Fruit fly (Drosophila melanogaster) whole organism, embryonic: ENCODE data around the gene Cat.

Experiments
- Aef1 ChIP-seq: fragments of 200-800 bp; sonication (Bioruptor generic); IDR thresholded peaks from 3 replicates; pipeline ENCODE4 v1.3.6; 2022; ENCODE audit warnings: missing biosample characterization, missing genetic modification characterization
- CG10654 ChIP-seq: fragments of 200-800 bp; sonication (Bioruptor generic); optimal IDR thresholded peaks from 2 replicates; lab custom pipeline; 2016; ENCODE audit warnings: missing biosample characterization, missing genetic modification characterization
- CG11093 ChIP-seq: fragments of 200-800 bp; sonication (Bioruptor generic); IDR thresholded peaks from 3 replicates; pipeline ENCODE4 v1.3.6; 2022; ENCODE audit warnings: missing biosample characterization, missing genetic modification characterization
- CG12071 ChIP-seq: fragments of 200-800 bp; sonication (Bioruptor generic); optimal IDR thresholded peaks from 3 replicates; lab custom pipeline; 2018; ENCODE audit warnings: missing biosample characterization, mild to moderate bottlenecking, missing genetic modification characterization
- CG12659 ChIP-seq: fragments of 200-800 bp; sonication (Bioruptor generic); optimal IDR thresholded peaks from 3 replicates; lab custom pipeline; 2017; ENCODE audit warnings: mild to moderate bottlenecking, missing biosample characterization, missing genetic modification reagents, missing genetic modification characterization
- CG14441 ChIP-seq: fragments of 200-800 bp; sonication (Bioruptor generic); IDR thresholded peaks from 2 replicates; pipeline ENCODE4 v1.3.6; 2022; ENCODE audit warnings: missing biosample characterization, missing genetic modification characterization
- CG14667 ChIP-seq: fragments of 200-800 bp; sonication (Bioruptor generic); IDR thresholded peaks from 2 replicates; pipeline ENCODE4 v1.3.6; 2022; ENCODE audit warnings: missing biosample characterization, missing genetic modification characterization
- CG14965 ChIP-seq: fragments of 200-800 bp; sonication (Bioruptor generic); optimal IDR thresholded peaks from 2 replicates; lab custom pipeline; 2016; ENCODE audit warnings: missing biosample characterization, missing genetic modification characterization, borderline replicate concordance
- CG17385 ChIP-seq: fragments of 200-800 bp; sonication (Bioruptor generic); optimal IDR thresholded peaks from 3 replicates; lab custom pipeline; 2018; ENCODE audit warnings: missing biosample characterization, mild to moderate bottlenecking, missing genetic modification characterization
- CG18011 ChIP-seq: fragments of 200-800 bp; sonication (Bioruptor generic); optimal IDR thresholded peaks from 2 replicates; lab custom pipeline; 2017; ENCODE audit warnings: missing biosample characterization, missing genetic modification characterization, mild to moderate bottlenecking, moderate library complexity, missing genotype
- CG18476 ChIP-seq: fragments of 200-800 bp; sonication (Bioruptor generic); optimal IDR thresholded peaks from 2 replicates; lab custom pipeline; 2016; ENCODE audit warnings: missing biosample characterization, mild to moderate bottlenecking, missing genetic modification characterization
- CG18599 ChIP-seq: fragments of 200-800 bp; sonication (Bioruptor generic); optimal IDR thresholded peaks from 3 replicates; lab custom pipeline; 2017; ENCODE audit warnings: missing biosample characterization, missing genetic modification characterization, mild to moderate bottlenecking, moderate library complexity, missing genetic modification reagents
- CG18619 ChIP-seq: fragments of 200-800 bp; sonication (Bioruptor generic); optimal IDR thresholded peaks from 3 replicates; lab custom pipeline; 2017; ENCODE audit warnings: missing biosample characterization, mild to moderate bottlenecking, missing genetic modification characterization
- CG30403 ChIP-seq: fragments of 200-800 bp; sonication (Bioruptor generic); optimal IDR thresholded peaks from 3 replicates; lab custom pipeline; 2016; ENCODE audit warnings: missing biosample characterization, missing genetic modification characterization
- CG34422 ChIP-seq: fragments of 200-800 bp; sonication (Bioruptor generic); IDR thresholded peaks from 3 replicates; pipeline ENCODE4 v1.3.6; 2022; ENCODE audit warnings: missing biosample characterization, missing genetic modification characterization
- CG4360 ChIP-seq: fragments of 200-800 bp; sonication (Bioruptor generic); IDR thresholded peaks from 2 replicates; pipeline ENCODE4 v1.3.6; 2022; ENCODE audit warnings: missing biosample characterization, missing genetic modification characterization
- CG4730 ChIP-seq: fragments of 200-800 bp; sonication (Bioruptor generic); IDR thresholded peaks from 2 replicates; pipeline ENCODE4 v1.3.6; 2022; ENCODE audit warnings: missing biosample characterization, missing genetic modification characterization
- CG6791 ChIP-seq: fragments of 200-800 bp; sonication (Bioruptor generic); IDR thresholded peaks from 3 replicates; pipeline ENCODE4 v1.3.6; 2022; ENCODE audit warnings: missing biosample characterization, missing genetic modification characterization; ENCODE audit not compliant: partially characterized antibody
- CG7786 ChIP-seq: fragments of 200-800 bp; sonication (Bioruptor generic); optimal IDR thresholded peaks from 2 replicates; lab custom pipeline; 2016; ENCODE audit warnings: missing biosample characterization, missing genetic modification characterization
- E2f1 ChIP-seq: fragments of 200-800 bp; sonication (Bioruptor generic); IDR thresholded peaks from 2 replicates; pipeline ENCODE4 v1.3.6; 2022; ENCODE audit warnings: missing biosample characterization, missing genetic modification characterization
- H15 ChIP-seq: fragments of 200-800 bp; sonication (Bioruptor generic); IDR thresholded peaks from 3 replicates; pipeline ENCODE4 v1.3.6; 2022; ENCODE audit warnings: missing biosample characterization, missing genetic modification characterization
- Hr3 ChIP-seq: fragments of 200-800 bp; sonication (Bioruptor generic); optimal IDR thresholded peaks from 3 replicates; lab custom pipeline; 2016; ENCODE audit warnings: missing biosample characterization, missing genetic modification characterization
- Hr78 ChIP-seq, 2 experiments: fragments of 200-800 bp in 1 of 2; fragments of >200 bp in 1 of 2; sonication (Bioruptor generic) in 1 of 2; optimal IDR thresholded peaks; 2 replicates each; lab custom pipeline; 2017 to 2019; ENCODE audit warnings: missing biosample characterization in 2 of 2, missing genetic modification characterization in 2 of 2, mild to moderate bottlenecking in 1 of 2, moderate library complexity in 1 of 2
- MBD-R2 ChIP-seq: fragments of 200-800 bp; sonication (Bioruptor generic); IDR thresholded peaks from 2 replicates; pipeline ENCODE4 v1.3.6; 2022; ENCODE audit warnings: missing biosample characterization, missing genetic modification characterization
- NC2α ChIP-seq: fragments of 200-800 bp; sonication (Bioruptor generic); optimal IDR thresholded peaks from 2 replicates; lab custom pipeline; 2016; ENCODE audit warnings: missing biosample characterization, missing genetic modification characterization
- NK7.1 ChIP-seq: fragments of 200-800 bp; sonication (Bioruptor generic); optimal IDR thresholded peaks from 3 replicates; lab custom pipeline; 2016; ENCODE audit warnings: missing biosample characterization, missing genetic modification characterization
- Nf-YB ChIP-seq: fragments of 200-800 bp; sonication (Bioruptor generic); optimal IDR thresholded peaks from 3 replicates; lab custom pipeline; 2019; ENCODE audit warnings: missing biosample characterization, mild to moderate bottlenecking, missing genetic modification characterization, moderate library complexity
- NfI ChIP-seq: fragments of 200-800 bp; sonication (Bioruptor generic); optimal IDR thresholded peaks from 3 replicates; lab custom pipeline; 2018; ENCODE audit warnings: missing biosample characterization, mild to moderate bottlenecking, missing genetic modification characterization, moderate library complexity
- Oli ChIP-seq: fragments of 200-800 bp; sonication (Bioruptor generic); optimal IDR thresholded peaks from 2 replicates; lab custom pipeline; 2018; ENCODE audit warnings: missing biosample characterization, mild to moderate bottlenecking, missing genetic modification characterization, moderate library complexity
- Ssrp ChIP-seq: fragments of 200-800 bp; sonication (Bioruptor generic); optimal IDR thresholded peaks from 2 replicates; lab custom pipeline; 2018; ENCODE audit warnings: missing biosample characterization, mild to moderate bottlenecking, missing genetic modification characterization, moderate library complexity
- Trl ChIP-seq, 3 experiments: fragments of >200 bp in 2 of 3; fragments of 200-800 bp in 1 of 3; sonication (Bioruptor generic) in 1 of 3; optimal IDR thresholded peaks; 2 replicates in 1 of 3; 3 replicates in 2 of 3; lab custom pipeline; 2016 to 2017; ENCODE audit warnings: missing biosample characterization in 1 of 3, missing genetic modification characterization in 1 of 3
- cg ChIP-seq: fragments of 200-800 bp; sonication (Bioruptor generic); optimal IDR thresholded peaks from 3 replicates; lab custom pipeline; 2019; ENCODE audit warnings: missing biosample characterization, mild to moderate bottlenecking, missing genetic modification characterization, moderate library complexity
- chn ChIP-seq: fragments of 200-800 bp; sonication (Bioruptor generic); optimal IDR thresholded peaks from 2 replicates; lab custom pipeline; 2016; ENCODE audit warnings: missing biosample characterization, missing genetic modification characterization
- crol ChIP-seq: fragments of 200-800 bp; sonication (Bioruptor generic); IDR thresholded peaks from 2 replicates; pipeline ENCODE4 v1.3.6; 2022; ENCODE audit warnings: missing biosample characterization, missing genetic modification characterization
- da ChIP-seq: fragments of 200-800 bp; sonication (Bioruptor generic); optimal IDR thresholded peaks from 2 replicates; lab custom pipeline; 2016; ENCODE audit warnings: missing biosample characterization, missing genetic modification characterization
- dysf ChIP-seq: fragments of 200-800 bp; sonication (Bioruptor generic); IDR thresholded peaks from 3 replicates; pipeline ENCODE4 v1.3.6; 2022; ENCODE audit warnings: missing biosample characterization, missing genetic modification characterization
- fd96Cb ChIP-seq: fragments of 200-800 bp; sonication (Bioruptor generic); optimal IDR thresholded peaks from 2 replicates; lab custom pipeline; 2018; ENCODE audit warnings: missing biosample characterization, mild to moderate bottlenecking, missing genetic modification characterization, moderate library complexity
- gce ChIP-seq: fragments of 200-800 bp; sonication (Bioruptor generic); IDR thresholded peaks from 3 replicates; pipeline ENCODE4 v1.3.6; 2022; ENCODE audit warnings: missing biosample characterization, missing genetic modification characterization
- gfzf ChIP-seq: fragments of 200-800 bp; sonication (Bioruptor generic); optimal IDR thresholded peaks from 2 replicates; lab custom pipeline; 2016; ENCODE audit warnings: missing biosample characterization, mild to moderate bottlenecking, missing genetic modification characterization, moderate library complexity
- grau ChIP-seq: fragments of 200-800 bp; optimal IDR thresholded peaks from 3 replicates; lab custom pipeline; 2019; ENCODE audit warnings: missing biosample characterization, mild to moderate bottlenecking, missing genetic modification characterization, moderate library complexity
- klu ChIP-seq: fragments of 200-800 bp; sonication (Bioruptor generic); IDR thresholded peaks from 2 replicates; pipeline ENCODE4 v1.3.6; 2022; ENCODE audit warnings: missing biosample characterization, missing genetic modification characterization
- phol ChIP-seq: fragments of 200-800 bp; sonication (Bioruptor generic); optimal IDR thresholded peaks from 3 replicates; lab custom pipeline; 2018; ENCODE audit warnings: missing biosample characterization, mild to moderate bottlenecking, missing genetic modification characterization, moderate library complexity
- prd ChIP-seq, 3 experiments: fragments of >200 bp in 2 of 3; fragments of 200-800 bp in 1 of 3; sonication (Bioruptor generic) in 1 of 3; optimal IDR thresholded peaks in 2 of 3; IDR thresholded peaks in 1 of 3; 2 replicates in 2 of 3; 3 replicates in 1 of 3; pipeline versions ENCODE4 v1.3.6 to Lab custom; 2017 to 2022; ENCODE audit warnings: missing biosample characterization in 1 of 3, missing genetic modification characterization in 1 of 3
- run ChIP-seq: fragments of 200-800 bp; sonication (Bioruptor generic); optimal IDR thresholded peaks from 3 replicates; lab custom pipeline; 2018; ENCODE audit warnings: missing biosample characterization, mild to moderate bottlenecking, missing genetic modification characterization
- slp2 ChIP-seq: fragments of 200-800 bp; sonication (Bioruptor generic); optimal IDR thresholded peaks from 2 replicates; lab custom pipeline; 2016; ENCODE audit warnings: missing biosample characterization, missing genetic modification characterization
- ssp ChIP-seq: fragments of 200-800 bp; sonication (Bioruptor generic); IDR thresholded peaks from 2 replicates; pipeline ENCODE4 v1.3.6; 2022; ENCODE audit warnings: missing biosample characterization, missing genetic modification characterization
- zen ChIP-seq: fragments of 200-800 bp; sonication (Bioruptor generic); optimal IDR thresholded peaks from 3 replicates; lab custom pipeline; 2018; ENCODE audit warnings: missing biosample characterization, mild to moderate bottlenecking, missing genetic modification characterization, moderate library complexity

Cat gene

dm6 chr3L:18786427-18787104 is 35.8 kb upstream of the Cat start (continued):
- TF ChIP-seq Aef1 (GFP tag; lab: Robert Waterston, UW): peak; percentile 25; the same call in 1 of the 3 replicates
- TF ChIP-seq prd (optimal IDR thresholded peaks at IDR 0.05; lab: Kevin White, UChicago): no peak
- TF ChIP-seq prd (GFP tag; IDR thresholded peaks at IDR 0.05; lab: Robert Waterston, UW): peak; percentile 28; the same call in 1 of the 3 replicates
- no peak for TF ChIP-seq CG11093 (GFP tag; lab: Robert Waterston, UW)
- peak; percentile 20 for TF ChIP-seq Nf-YB
- TF ChIP-seq CG18599 (GFP tag; lab: Kevin White, UChicago): peak; percentile 67
- TF ChIP-seq NC2α (GFP tag; lab: Kevin White, UChicago): no peak
- peak; percentile 29 for TF ChIP-seq NfI (GFP tag; lab: Kevin White, UChicago)
- no peak for TF ChIP-seq gfzf (GFP tag; lab: Kevin White, UChicago)
- peak; percentile 17 for TF ChIP-seq CG12071 (GFP tag; lab: Kevin White, UChicago)
- no peak for TF ChIP-seq da
- peak in 1 of 2 experiments; percentile 25 for TF ChIP-seq Hr78 (GFP tag; optimal IDR thresholded peaks at IDR 0.05; lab: Kevin White, UChicago)
- TF ChIP-seq gce: peak; percentile 22; the same call in 1 of the 3 replicates
- TF ChIP-seq CG18619 (GFP tag; lab: Kevin White, UChicago): peak; percentile 65
- TF ChIP-seq CG4360 (GFP tag; lab: Robert Waterston, UW): no peak
- peak; percentile 62 for TF ChIP-seq Ssrp
- peak; percentile 38 for TF ChIP-seq slp2
- 0 out of 2 replicates have a peak, but pooled peaks have one; percentile 19 for TF ChIP-seq klu
- TF ChIP-seq CG4730 (GFP tag; lab: Robert Waterston, UW): peak; percentile 47; the same call in 1 of the 2 replicates
- peak; percentile 45 for TF ChIP-seq cg
- TF ChIP-seq MBD-R2 (GFP tag; lab: Robert Waterston, UW): peak; percentile 21; the same call in 1 of the 2 replicates
- TF ChIP-seq CG7786 (GFP tag; lab: Kevin White, UChicago): peak; percentile 9
- TF ChIP-seq fd96Cb (tag; lab: Kevin White, UChicago): peak; percentile 63
- TF ChIP-seq CG30403: peak; percentile 86
- peak; percentile 70 for TF ChIP-seq CG17385
- TF ChIP-seq NK7.1 (GFP tag; lab: Kevin White, UChicago): peak; percentile 4
- TF ChIP-seq H15 (GFP tag; lab: Robert Waterston, UW): 0 out of 3 replicates have a peak, but pooled peaks have one; percentile 36
- peak; percentile 37 for TF ChIP-seq CG18011
- no peak for TF ChIP-seq CG14965 (GFP tag; lab: Kevin White, UChicago)
- TF ChIP-seq grau (tag; lab: Kevin White, UChicago): peak; percentile 79
- peak; percentile 27 for TF ChIP-seq CG10654
- TF ChIP-seq E2f1: peak; percentile 58
- TF ChIP-seq CG18476 (GFP tag; lab: Kevin White, UChicago): peak; percentile 66
- peak; percentile 5 for TF ChIP-seq Hr3 (GFP tag; lab: Kevin White, UChicago)
- TF ChIP-seq ssp: 0 out of 2 replicates have a peak, but pooled peaks have one; percentile 8
- peak; percentile 77; the same call in 2 of the 3 replicates for TF ChIP-seq dysf (GFP tag; lab: Robert Waterston, UW)
- peak; percentile 11 for TF ChIP-seq zen
- TF ChIP-seq run (tag; lab: Kevin White, UChicago): peak; percentile 48
- TF ChIP-seq Trl (optimal IDR thresholded peaks at IDR 0.05; lab: Kevin White, UChicago): peak in 1 of 2 experiments; percentile 49
- TF ChIP-seq Trl (GFP tag; optimal IDR thresholded peaks at IDR 0.05; lab: Kevin White, UChicago): peak; percentile 44
- TF ChIP-seq crol: peak; percentile 97
- no peak for TF ChIP-seq CG6791 (GFP tag; lab: Robert Waterston, UW)
- TF ChIP-seq CG12659: peak; percentile 61
- no peak for TF ChIP-seq chn (GFP tag; lab: Kevin White, UChicago)
- TF ChIP-seq Oli (tag; lab: Kevin White, UChicago): peak; percentile 84
- peak; percentile 78 for TF ChIP-seq phol (tag; lab: Kevin White, UChicago)
- peak; percentile 40; the same call in 1 of the 2 replicates for TF ChIP-seq CG14441 (GFP tag; lab: Robert Waterston, UW)
- peak; percentile 44; the same call in 1 of the 3 replicates for TF ChIP-seq CG34422 (GFP tag; lab: Robert Waterston, UW)
- TF ChIP-seq CG14667 (GFP tag; lab: Robert Waterston, UW): no peak
